Worm (Caenorhabditis elegans) whole organism, midembryonic: ENCODE data around the gene chil-16.

ENCODE experiments used
- flt-1 ChIP-seq: fragments of 200-800 bp; sonication (Bioruptor generic); IDR thresholded peaks from 2 replicates; pipeline ENCODE4 v1.3.6; 2022; ENCODE audit warnings: missing genetic modification characterization, missing compliant biosample characterization
- med-1 ChIP-seq: sonication (generic microtip); optimal IDR thresholded peaks from 2 replicates; lab custom pipeline; 2017; ENCODE audit warnings: missing genetic modification characterization, mild to moderate bottlenecking, missing compliant biosample characterization, antibody characterized with exemption, missing genetic modification reagents; ENCODE audit not compliant: insufficient read depth
- tab-1 ChIP-seq: fragments of 200-800 bp; sonication (Bioruptor generic); IDR thresholded peaks from 2 replicates; pipeline ENCODE4 v1.3.6; 2022; ENCODE audit warnings: missing genetic modification characterization, missing compliant biosample characterization
- ztf-23 ChIP-seq: fragments of 200-800 bp; sonication (Bioruptor generic); IDR thresholded peaks from 2 replicates; pipeline ENCODE4 v1.3.6; 2022; ENCODE audit warnings: missing genetic modification reagents, missing genetic modification characterization, missing compliant biosample characterization
- ztf-29 ChIP-seq: fragments of 200-800 bp; sonication (Bioruptor generic); IDR thresholded peaks from 2 replicates; pipeline ENCODE4 v1.3.6; 2022; ENCODE audit warnings: missing genetic modification reagents, missing genetic modification characterization, missing compliant biosample characterization

DNA sequence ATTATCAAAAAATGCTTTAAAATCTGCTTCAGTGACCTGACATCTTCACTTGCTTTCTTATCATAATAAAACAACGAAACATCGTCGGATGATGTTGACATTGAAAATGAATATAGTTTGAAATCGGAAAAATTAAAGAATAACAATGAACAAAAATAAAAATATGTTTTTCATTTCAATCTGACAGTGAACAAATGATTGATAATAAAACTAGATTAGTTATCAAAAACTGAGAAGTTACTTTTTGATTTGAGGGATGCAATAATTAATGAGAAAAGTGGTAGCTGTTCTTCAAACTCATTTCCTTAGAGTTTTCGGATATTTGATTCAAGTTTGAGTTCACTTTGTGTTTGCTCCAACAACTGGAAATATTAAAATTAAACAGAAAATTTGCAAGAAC lies 1.8 kb upstream of the chil-16 start, which contains the start of gene chil-15:
- TF ChIP-seq ztf-29 (GFP tag; lab: Robert Waterston, UW), result no peak
- TF ChIP-seq med-1 (GFP tag; lab: Kevin White, UChicago), result no peak
- no peak for TF ChIP-seq flt-1 (GFP tag; lab: Robert Waterston, UW)
- no peak for TF ChIP-seq ztf-23
- no peak for TF ChIP-seq tab-1
